Worm (Caenorhabditis elegans) whole organism, young adult: ENCODE results near the gene twk-16.

Experiments
- F57C9.4 ChIP-seq: sonication (generic microtip); optimal IDR thresholded peaks from 2 replicates; lab custom pipeline; 2017; ENCODE audit warnings: mild to moderate bottlenecking, missing genetic modification characterization, missing compliant biosample characterization
- atf-7 ChIP-seq: sonication (generic microtip); optimal IDR thresholded peaks from 2 replicates; lab custom pipeline; 2017; ENCODE audit warnings: mild to moderate bottlenecking, missing genetic modification characterization, missing compliant biosample characterization
- dpff-1 ChIP-seq: sonication (generic microtip); optimal IDR thresholded peaks from 2 replicates; lab custom pipeline; 2017; ENCODE audit warnings: mild to moderate bottlenecking, missing genetic modification characterization, missing compliant biosample characterization
- him-1 ChIP-seq: sonication (generic microtip); optimal IDR thresholded peaks from 2 replicates; lab custom pipeline; 2016; ENCODE audit warnings: missing genotype, missing genetic modification reagents, missing genetic modification characterization, missing compliant biosample characterization
- madf-6 ChIP-seq: fragments of 200-800 bp; sonication (Bioruptor generic); IDR thresholded peaks from 2 replicates; pipeline ENCODE4 v1.3.6; 2022; ENCODE audit warnings: missing genetic modification reagents, missing genetic modification characterization, missing compliant biosample characterization
- nfya-1 ChIP-seq: sonication (generic microtip); optimal IDR thresholded peaks from 2 replicates; lab custom pipeline; 2017; ENCODE audit warnings: antibody characterized with exemption, missing compliant biosample characterization, missing genetic modification characterization, borderline replicate concordance; ENCODE audit not compliant: insufficient read depth
- rec-8 ChIP-seq, 2 experiments: sonication (generic microtip); optimal IDR thresholded peaks; 2 replicates each; lab custom pipeline; 2016; ENCODE audit warnings: mild to moderate bottlenecking in 2 of 2, missing genetic modification characterization in 2 of 2, missing genetic modification reagents in 2 of 2, missing genotype in 2 of 2, missing biosample characterization in 1 of 2, missing compliant biosample characterization in 1 of 2, moderate library complexity in 1 of 2
- repo-1 ChIP-seq: sonication (generic microtip); optimal IDR thresholded peaks from 2 replicates; lab custom pipeline; 2017; ENCODE audit warnings: mild to moderate bottlenecking, missing genetic modification characterization, missing compliant biosample characterization
- snpc-4 ChIP-seq, 5 experiments: fragments of 150-350 bp in 1 of 5; sonication (generic microtip) in 4 of 5; optimal IDR thresholded peaks; 2 replicates each; lab custom pipeline; 2014 to 2018; ENCODE audit warnings: missing genetic modification characterization in 5 of 5, missing biosample characterization in 3 of 5, antibody characterized with exemption in 2 of 5, mild to moderate bottlenecking in 2 of 5, missing compliant biosample characterization in 2 of 5, missing genotype in 2 of 5, moderate library complexity in 2 of 5, missing genetic modification reagents in 1 of 5

DNA sequence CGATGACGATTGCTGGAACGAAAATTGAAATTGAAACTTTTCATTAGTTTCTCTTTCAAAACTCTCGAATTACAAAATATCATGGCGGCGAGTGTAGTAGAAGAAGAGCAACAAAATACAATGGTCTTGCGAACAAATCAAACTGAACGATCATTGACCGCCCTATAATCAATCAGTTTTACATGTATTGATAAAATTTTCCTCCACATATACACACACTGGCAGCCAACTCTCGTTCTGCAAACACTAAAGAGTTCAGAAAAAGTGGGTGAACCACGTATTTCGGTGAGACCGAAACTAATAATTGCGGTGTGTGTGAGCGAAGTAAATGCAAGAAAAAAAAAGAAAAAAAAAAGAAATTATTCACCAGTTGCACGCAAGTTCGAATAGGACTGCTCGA is 33.7 kb upstream of the twk-16 start:
- TF ChIP-seq nfya-1 (tag; lab: Kevin White, UChicago) (no peak), rec-8 (tag; optimal IDR thresholded peaks at IDR 0.05; lab: Kevin White, UChicago) (no peak), snpc-4 (GFP tag; optimal IDR thresholded peaks at IDR 0.05; lab: Kevin White, UChicago) (no peak), snpc-4 (tag; optimal IDR thresholded peaks at IDR 0.05; lab: Kevin White, UChicago) (no peak), atf-7 (tag; lab: Kevin White, UChicago) (no peak), F57C9.4 (tag; lab: Kevin White, UChicago) (no peak), him-1 (no peak), madf-6 (no peak), dpff-1 (no peak), repo-1 (tag; lab: Kevin White, UChicago) (no peak)
